Worm (Caenorhabditis elegans) whole organism, young adult: ENCODE data around the gene math-26.

Source experiments
- B0261.1 ChIP-seq: sonication (generic microtip); optimal IDR thresholded peaks from 2 replicates; lab custom pipeline; 2016; ENCODE audit warnings: mild to moderate bottlenecking, missing genetic modification characterization, moderate library complexity, missing compliant biosample characterization
- B0336.3 ChIP-seq: fragments of 200-800 bp; sonication (Bioruptor generic); IDR thresholded peaks from 2 replicates; pipeline ENCODE4 v1.3.6; 2022; ENCODE audit warnings: missing genetic modification characterization, missing compliant biosample characterization
- F57A8.1 ChIP-seq: fragments of 200-800 bp; sonication (Bioruptor generic); optimal IDR thresholded peaks from 2 replicates; lab custom pipeline; 2018; ENCODE audit warnings: mild to moderate bottlenecking, missing genetic modification characterization, moderate library complexity, missing compliant biosample characterization
- Y79H2A.3 ChIP-seq: fragments of 200-800 bp; sonication (Bioruptor generic); conservative IDR thresholded peaks from 2 replicates; pipeline ENCODE4 v1.3.6; 2022; ENCODE audit warnings: missing genetic modification reagents, missing genetic modification characterization, missing compliant biosample characterization
- hlh-12 ChIP-seq: sonication (generic microtip); optimal IDR thresholded peaks from 2 replicates; lab custom pipeline; 2016; ENCODE audit warnings: missing genetic modification characterization, missing compliant biosample characterization
- madf-10 ChIP-seq: sonication (generic microtip); optimal IDR thresholded peaks from 2 replicates; lab custom pipeline; 2016; ENCODE audit warnings: mild to moderate bottlenecking, missing genetic modification characterization, missing compliant biosample characterization
- nhr-120 ChIP-seq: fragments of 200-800 bp; sonication (Bioruptor generic); IDR thresholded peaks from 2 replicates; pipeline ENCODE4 v1.3.6; 2022; ENCODE audit warnings: missing genetic modification characterization, missing compliant biosample characterization
- nhr-90 ChIP-seq: sonication (generic microtip); optimal IDR thresholded peaks from 2 replicates; lab custom pipeline; 2016; ENCODE audit warnings: missing genotype, mild to moderate bottlenecking, missing genetic modification characterization, missing compliant biosample characterization
- snpc-4 ChIP-seq, 5 experiments: fragments of 150-350 bp in 1 of 5; sonication (generic microtip) in 4 of 5; optimal IDR thresholded peaks; 2 replicates each; lab custom pipeline; 2014 to 2018; ENCODE audit warnings: missing genetic modification characterization in 5 of 5, missing biosample characterization in 3 of 5, antibody characterized with exemption in 2 of 5, mild to moderate bottlenecking in 2 of 5, missing compliant biosample characterization in 2 of 5, missing genotype in 2 of 5, moderate library complexity in 2 of 5, missing genetic modification reagents in 1 of 5

- TF ChIP-seq nhr-120 (GFP tag; lab: Robert Waterston, UW) (no peak), Y79H2A.3 (no peak), B0261.1 (tag; lab: Kevin White, UChicago) (no peak), madf-10 (tag; lab: Kevin White, UChicago) (no peak), nhr-90 (tag; lab: Kevin White, UChicago) (no peak), B0336.3 (no peak), hlh-12 (tag; lab: Kevin White, UChicago) (no peak), snpc-4 (GFP tag; optimal IDR thresholded peaks at IDR 0.05; lab: Kevin White, UChicago) (no peak), snpc-4 (tag; optimal IDR thresholded peaks at IDR 0.05; lab: Kevin White, UChicago) (no peak), F57A8.1 (GFP tag; lab: Kevin White, UChicago) (no peak)
Observed at ce11 chrII:1757033-1757432, 14.4 kb upstream of the math-26 start, which contains the start of gene F36H5.10.
